Comparison of ENCODE assay signal across 4 fruit fly cellular contexts in genomic region chrX:16279340-16279941, dm6.
A peak's percentile ranks its signal among the peaks of the same experiment; 100 is the strongest.
TF ChIP-seq lines count a peak whose summit lies in the region.

No protein-coding gene starts in this region.

TF ChIP-seq in whole organism, adult, 20 proteins besides CTCF, POLR2A, EP300 and RAD21 (continued from another document):
- TF ChIP-seq CG14711 (tag; optimal IDR thresholded peaks at IDR 0.05; lab: Kevin White, UChicago): peak; percentile 67

TF ChIP-seq in whole organism, embryonic, 481 proteins besides CTCF, POLR2A, EP300 and RAD21 (continued from another document and continues in another):
- TF ChIP-seq dm (GFP tag; optimal IDR thresholded peaks at IDR 0.05; lab: Kevin White, UChicago) (peak; percentile 43), Oli (tag; optimal IDR thresholded peaks at IDR 0.05; lab: Kevin White, UChicago) (peak; percentile 82), Sry-β (GFP tag; optimal IDR thresholded peaks at IDR 0.05; lab: Kevin White, UChicago) (no peak), gsb (GFP tag; IDR thresholded peaks at IDR 0.05; lab: Robert Waterston, UW) (peak; percentile 63), CG7928 (GFP tag; optimal IDR thresholded peaks at IDR 0.05; lab: Kevin White, UChicago) (no peak), unc-4 (GFP tag; IDR thresholded peaks at IDR 0.05; lab: Robert Waterston, UW; ENCODE audit: partially characterized antibody) (no peak), caup (GFP tag; optimal IDR thresholded peaks at IDR 0.05; lab: Kevin White, UChicago; ENCODE audit: severe bottlenecking) (peak; percentile 70), HHEX (GFP tag; optimal IDR thresholded peaks at IDR 0.05; lab: Kevin White, UChicago) (peak; percentile 79), gfzf (GFP tag; optimal IDR thresholded peaks at IDR 0.05; lab: Kevin White, UChicago) (no peak), mirr (GFP tag; optimal IDR thresholded peaks at IDR 0.05; lab: Kevin White, UChicago) (peak; percentile 8), CG2199 (GFP tag; IDR thresholded peaks at IDR 0.05; lab: Robert Waterston, UW) (peak; percentile 84), pum (GFP tag; optimal IDR thresholded peaks at IDR 0.05; lab: Kevin White, UChicago) (peak; percentile 94), gem (tag; optimal IDR thresholded peaks at IDR 0.05; lab: Kevin White, UChicago) (peak; percentile 81), CG12391 (tag; optimal IDR thresholded peaks at IDR 0.05; lab: Kevin White, UChicago) (peak; percentile 46), CG14050 (GFP tag; IDR thresholded peaks at IDR 0.05; lab: Robert Waterston, UW) (peak; percentile 87), fd3F (GFP tag; optimal IDR thresholded peaks at IDR 0.05; lab: Kevin White, UChicago) (peak; percentile 52), CG4617 (GFP tag; optimal IDR thresholded peaks at IDR 0.05; lab: Kevin White, UChicago; ENCODE audit: borderline replicate concordance) (peak; percentile 47), Nf-YB (GFP tag; optimal IDR thresholded peaks at IDR 0.05; lab: Kevin White, UChicago) (peak; percentile 5), CG1832 (GFP tag; optimal IDR thresholded peaks at IDR 0.05; lab: Kevin White, UChicago) (no peak), CG8944 (GFP tag; optimal IDR thresholded peaks at IDR 0.05; lab: Kevin White, UChicago) (peak; percentile 86), ken (GFP tag; IDR thresholded peaks at IDR 0.05; lab: Robert Waterston, UW) (peak; percentile 87), luna (GFP tag; optimal IDR thresholded peaks at IDR 0.05; lab: Kevin White, UChicago) (peak; percentile 72), crc (GFP tag; optimal IDR thresholded peaks at IDR 0.05; lab: Kevin White, UChicago) (peak; percentile 88), CG6791 (GFP tag; IDR thresholded peaks at IDR 0.05; lab: Robert Waterston, UW; ENCODE audit: partially characterized antibody) (0 out of 3 replicates have a peak, but pooled peaks have one; percentile 35), CG4360 (GFP tag; IDR thresholded peaks at IDR 0.05; lab: Robert Waterston, UW) (0 out of 2 replicates have a peak, but pooled peaks have one; percentile 18), CG5245 (GFP tag; optimal IDR thresholded peaks at IDR 0.05; lab: Kevin White, UChicago) (peak; percentile 76), ara (GFP tag; IDR thresholded peaks at IDR 0.05; lab: Robert Waterston, UW) (peak; percentile 90), CG18619 (GFP tag; optimal IDR thresholded peaks at IDR 0.05; lab: Kevin White, UChicago) (peak; percentile 65), BEAF-32 (GFP tag; optimal IDR thresholded peaks at IDR 0.05; lab: Kevin White, UChicago) (no peak), gsb-n (tag; optimal IDR thresholded peaks at IDR 0.05; lab: Kevin White, UChicago) (peak; percentile 37), CG4282 (GFP tag; optimal IDR thresholded peaks at IDR 0.05; lab: Kevin White, UChicago) (no peak), aop (GFP tag; IDR thresholded peaks at IDR 0.05; lab: Robert Waterston, UW) (no peak), CG12104 (GFP tag; optimal IDR thresholded peaks at IDR 0.05; lab: Kevin White, UChicago) (peak; percentile 44), CG10565 (GFP tag; optimal IDR thresholded peaks at IDR 0.05; lab: Kevin White, UChicago) (peak; percentile 4), CG7556 (GFP tag; optimal IDR thresholded peaks at IDR 0.05; lab: Kevin White, UChicago) (peak; percentile 17), Poxn (GFP tag; IDR thresholded peaks at IDR 0.05; lab: Robert Waterston, UW) (peak; percentile 74), salm (tag; optimal IDR thresholded peaks at IDR 0.05; lab: Kevin White, UChicago) (peak; percentile 50), sim (GFP tag; IDR thresholded peaks at IDR 0.05; lab: Robert Waterston, UW) (peak; percentile 83), CG9727 (GFP tag; optimal IDR thresholded peaks at IDR 0.05; lab: Kevin White, UChicago) (peak; percentile 70), CG10267 (tag; optimal IDR thresholded peaks at IDR 0.05; lab: Kevin White, UChicago) (peak; percentile 17), CG13894 (tag; optimal IDR thresholded peaks at IDR 0.05; lab: Kevin White, UChicago) (peak; percentile 72), Bdp1 (GFP tag; optimal IDR thresholded peaks at IDR 0.05; lab: Kevin White, UChicago) (peak; percentile 31)

TF ChIP-seq in whole organism, prepupa, 60 proteins besides CTCF, POLR2A, EP300 and RAD21 (continued from another document):
- peak; percentile 91 for TF ChIP-seq Hr4 (GFP tag; optimal IDR thresholded peaks at IDR 0.05; lab: Kevin White, UChicago)
- TF ChIP-seq CG9139 (GFP tag; optimal IDR thresholded peaks at IDR 0.05; lab: Kevin White, UChicago): peak; percentile 72
- TF ChIP-seq CG3032 (tag; optimal IDR thresholded peaks at IDR 0.05; lab: Kevin White, UChicago): peak; percentile 87
- TF ChIP-seq topi (GFP tag; optimal IDR thresholded peaks at IDR 0.05; lab: Kevin White, UChicago): peak; percentile 92
- peak; percentile 76 for TF ChIP-seq CG6808 (GFP tag; optimal IDR thresholded peaks at IDR 0.05; lab: Kevin White, UChicago)
- TF ChIP-seq spab (GFP tag; optimal IDR thresholded peaks at IDR 0.05; lab: Kevin White, UChicago): peak; percentile 70
- TF ChIP-seq Sox14 (GFP tag; optimal IDR thresholded peaks at IDR 0.05; lab: Kevin White, UChicago): peak; percentile 91
- TF ChIP-seq Smox (GFP tag; optimal IDR thresholded peaks at IDR 0.05; lab: Kevin White, UChicago): peak; percentile 84
- TF ChIP-seq ss (GFP tag; optimal IDR thresholded peaks at IDR 0.05; lab: Kevin White, UChicago): peak; percentile 61 to 86
- peak; percentile 88 for TF ChIP-seq Gug (GFP tag; IDR thresholded peaks at IDR 0.05; lab: Robert Waterston, UW)
- peak; percentile 86 for TF ChIP-seq CG1621 (tag; optimal IDR thresholded peaks at IDR 0.05; lab: Kevin White, UChicago)
- TF ChIP-seq CG7368 (GFP tag; optimal IDR thresholded peaks at IDR 0.05; lab: Kevin White, UChicago): peak; percentile 94
- TF ChIP-seq fd59A (GFP tag; optimal IDR thresholded peaks at IDR 0.05; lab: Kevin White, UChicago): peak; percentile 81
- TF ChIP-seq OdsH (GFP tag; optimal IDR thresholded peaks at IDR 0.05; lab: Kevin White, UChicago): peak; percentile 91
- peak; percentile 90 for TF ChIP-seq CG8319 (GFP tag; optimal IDR thresholded peaks at IDR 0.05; lab: Kevin White, UChicago)
- TF ChIP-seq CG6276 (GFP tag; optimal IDR thresholded peaks at IDR 0.05; lab: Kevin White, UChicago): peak; percentile 79
- TF ChIP-seq CG31627 (GFP tag; optimal IDR thresholded peaks at IDR 0.05; lab: Kevin White, UChicago): peak; percentile 96
- peak; percentile 87 for TF ChIP-seq CG11294 (GFP tag; IDR thresholded peaks at IDR 0.05; lab: Robert Waterston, UW)
- TF ChIP-seq Eip75B (GFP tag; optimal IDR thresholded peaks at IDR 0.05; lab: Kevin White, UChicago): peak; percentile 93
- TF ChIP-seq salr (GFP tag; optimal IDR thresholded peaks at IDR 0.05; lab: Kevin White, UChicago): peak; percentile 65 to 79
- TF ChIP-seq CG8632 (GFP tag; optimal IDR thresholded peaks at IDR 0.05; lab: Kevin White, UChicago): peak; percentile 88
- TF ChIP-seq Sox102F (GFP tag; optimal IDR thresholded peaks at IDR 0.05; lab: Kevin White, UChicago): peak; percentile 87
- TF ChIP-seq CG32006 (GFP tag; optimal IDR thresholded peaks at IDR 0.05; lab: Kevin White, UChicago): peak; percentile 89
- TF ChIP-seq pdm3 (GFP tag; optimal IDR thresholded peaks at IDR 0.05; lab: Kevin White, UChicago): peak; percentile 92
- peak; percentile 89 for TF ChIP-seq acj6 (GFP tag; optimal IDR thresholded peaks at IDR 0.05; lab: Kevin White, UChicago)
- TF ChIP-seq Eip93F (GFP tag; optimal IDR thresholded peaks at IDR 0.05; lab: Kevin White, UChicago): peak; percentile 77
- TF ChIP-seq esn (GFP tag; optimal IDR thresholded peaks at IDR 0.05; lab: Kevin White, UChicago): peak; percentile 88
- peak; percentile 88 for TF ChIP-seq CG10631 (GFP tag; optimal IDR thresholded peaks at IDR 0.05; lab: Kevin White, UChicago)
- peak; percentile 83 for TF ChIP-seq fd85E (GFP tag; optimal IDR thresholded peaks at IDR 0.05; lab: Kevin White, UChicago)
- TF ChIP-seq CG11762 (GFP tag; optimal IDR thresholded peaks at IDR 0.05; lab: Kevin White, UChicago; ENCODE audit: insufficient read depth): peak; percentile 83
- peak; percentile 95 for TF ChIP-seq cyc (GFP tag; optimal IDR thresholded peaks at IDR 0.05; lab: Kevin White, UChicago)
- TF ChIP-seq CG10669 (GFP tag; optimal IDR thresholded peaks at IDR 0.05; lab: Kevin White, UChicago): peak; percentile 87
- peak; percentile 75 for TF ChIP-seq CG8119 (GFP tag; IDR thresholded peaks at IDR 0.05; lab: Robert Waterston, UW)
- TF ChIP-seq achi (GFP tag; optimal IDR thresholded peaks at IDR 0.05; lab: Kevin White, UChicago): peak; percentile 87
- peak; percentile 73 for TF ChIP-seq vri (GFP tag; optimal IDR thresholded peaks at IDR 0.05; lab: Kevin White, UChicago)
- TF ChIP-seq net (GFP tag; optimal IDR thresholded peaks at IDR 0.05; lab: Kevin White, UChicago): peak; percentile 86
- TF ChIP-seq CG34406 (GFP tag; optimal IDR thresholded peaks at IDR 0.05; lab: Kevin White, UChicago): peak; percentile 89
- peak; percentile 93 for TF ChIP-seq CG3919 (GFP tag; optimal IDR thresholded peaks at IDR 0.05; lab: Kevin White, UChicago)
- TF ChIP-seq svp (GFP tag; lab: Kevin White, UChicago): peak; percentile 98
- peak; percentile 84 for TF ChIP-seq CG4318 (GFP tag; optimal IDR thresholded peaks at IDR 0.05; lab: Kevin White, UChicago)
- TF ChIP-seq Met (GFP tag; optimal IDR thresholded peaks at IDR 0.05; lab: Kevin White, UChicago): peak; percentile 88
TF ChIP-seq in whole organism, prepupa: peak in this region for 60.

TF ChIP-seq in whole organism, wandering third instar larva, 38 proteins besides CTCF, POLR2A, EP300 and RAD21 (continued from another document):
- TF ChIP-seq OdsH (GFP tag; optimal IDR thresholded peaks at IDR 0.05; lab: Kevin White, UChicago) (peak; percentile 82), N (GFP tag; optimal IDR thresholded peaks at IDR 0.05; lab: Kevin White, UChicago) (no peak), CG32264 (GFP tag; optimal IDR thresholded peaks at IDR 0.05; lab: Kevin White, UChicago) (peak; percentile 73), br (GFP tag; optimal IDR thresholded peaks at IDR 0.05; lab: Kevin White, UChicago) (peak; percentile 86), fru (GFP tag; optimal IDR thresholded peaks at IDR 0.05; lab: Kevin White, UChicago) (peak; percentile 94), jim (GFP tag; optimal IDR thresholded peaks at IDR 0.05; lab: Kevin White, UChicago) (peak; percentile 8), dmrt93B (GFP tag; optimal IDR thresholded peaks at IDR 0.05; lab: Kevin White, UChicago) (peak; percentile 92), Hnf4 (GFP tag; optimal IDR thresholded peaks at IDR 0.05; lab: Kevin White, UChicago) (peak; percentile 88), Hr78 (GFP tag; optimal IDR thresholded peaks at IDR 0.05; lab: Kevin White, UChicago) (no peak), psq (GFP tag; optimal IDR thresholded peaks at IDR 0.05; lab: Kevin White, UChicago) (peak; percentile 67), ey (GFP tag; optimal IDR thresholded peaks at IDR 0.05; lab: Kevin White, UChicago) (peak; percentile 91), Rel (GFP tag; optimal IDR thresholded peaks at IDR 0.05; lab: Kevin White, UChicago) (no peak), Rel (tag; optimal IDR thresholded peaks at IDR 0.05; lab: Kevin White, UChicago) (peak; percentile 89), Abd-B (GFP tag; optimal IDR thresholded peaks at IDR 0.05; lab: Kevin White, UChicago) (no peak), Dif (GFP tag; optimal IDR thresholded peaks at IDR 0.05; lab: Kevin White, UChicago; ENCODE audit: partially characterized antibody) (no peak), GATAd (GFP tag; optimal IDR thresholded peaks at IDR 0.05; lab: Kevin White, UChicago) (no peak)
